Worm (Caenorhabditis elegans) whole organism, mixed stage, embryonic: ENCODE measurements around the gene nhx-1.

Experiments
- blmp-1 ChIP-seq: fragments of 150-350 bp; optimal IDR thresholded peaks from 2 replicates; lab custom pipeline; 2014; ENCODE audit warnings: missing biosample characterization, missing genetic modification characterization
- ceh-83 ChIP-seq: fragments of 200-800 bp; sonication (Bioruptor generic); optimal IDR thresholded peaks from 2 replicates; lab custom pipeline; 2018; ENCODE audit warnings: mild to moderate bottlenecking, missing genetic modification characterization, missing compliant biosample characterization
- ham-2 ChIP-seq: fragments of 200-800 bp; sonication (Bioruptor generic); optimal IDR thresholded peaks from 2 replicates; lab custom pipeline; 2018; ENCODE audit warnings: mild to moderate bottlenecking, missing genetic modification characterization, missing compliant biosample characterization
- mep-1 ChIP-seq: fragments of 150-350 bp; optimal IDR thresholded peaks from 2 replicates; lab custom pipeline; 2017; ENCODE audit warnings: missing biosample characterization, missing genetic modification reagents, missing genetic modification characterization, inconsistent platforms
- nhr-237 ChIP-seq: fragments of 150-350 bp; optimal IDR thresholded peaks from 2 replicates; lab custom pipeline; 2014; ENCODE audit warnings: missing biosample characterization, missing genetic modification characterization
- nhr-28 ChIP-seq: fragments of 150-350 bp; optimal IDR thresholded peaks from 2 replicates; lab custom pipeline; 2014; ENCODE audit warnings: missing biosample characterization, missing genetic modification characterization
- pha-4 ChIP-seq: fragments of 150-350 bp; optimal IDR thresholded peaks from 2 replicates; lab custom pipeline; 2018; ENCODE audit warnings: missing biosample characterization, missing genetic modification reagents, missing genetic modification characterization
- snpc-4 ChIP-seq: fragments of 150-350 bp; optimal IDR thresholded peaks from 2 replicates; lab custom pipeline; 2014; ENCODE audit warnings: missing biosample characterization, missing genetic modification characterization
- tbx-8 ChIP-seq: fragments of 200-800 bp; sonication (Bioruptor generic); optimal IDR thresholded peaks from 2 replicates; lab custom pipeline; 2018; ENCODE audit warnings: mild to moderate bottlenecking, missing genetic modification characterization, moderate library complexity, missing compliant biosample characterization
- zip-8 ChIP-seq: fragments of 150-350 bp; optimal IDR thresholded peaks from 2 replicates; lab custom pipeline; 2014; ENCODE audit warnings: missing biosample characterization, missing genetic modification characterization

DNA sequence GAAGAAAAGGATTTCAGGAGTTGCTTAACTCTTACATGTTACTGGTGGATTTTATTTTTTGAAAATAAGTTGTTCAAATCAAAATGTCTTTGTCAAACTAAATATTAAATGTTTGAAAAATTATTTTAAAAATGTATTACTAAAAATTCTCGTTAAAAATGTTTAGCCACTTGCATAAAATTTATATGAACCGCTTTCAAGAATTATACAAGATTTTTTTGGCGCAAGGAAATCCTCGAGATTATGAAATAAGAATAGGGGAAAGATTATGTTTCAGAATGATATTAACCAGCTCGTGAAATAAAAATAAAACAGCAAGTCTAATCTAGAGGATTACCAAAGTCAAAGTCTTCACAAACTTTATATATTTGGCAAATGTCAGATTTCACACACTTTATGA lies 33.6 kb upstream of the nhx-1 start:
- TF ChIP-seq nhr-28 (tag; lab: Kevin White, UChicago) (no peak), mep-1 (no peak), nhr-237 (tag; lab: Kevin White, UChicago) (no peak), pha-4 (tag; lab: Kevin White, UChicago) (no peak), ham-2 (GFP tag; lab: Kevin White, UChicago) (no peak), blmp-1 (tag; lab: Kevin White, UChicago) (no peak), tbx-8 (no peak), ceh-83 (GFP tag; lab: Kevin White, UChicago) (no peak), zip-8 (tag; lab: Kevin White, UChicago) (no peak), snpc-4 (tag; lab: Kevin White, UChicago) (no peak)
